Worm (Caenorhabditis elegans): Measurements from ENCODE around the gene Y43B11AR.3.

Y43B11AR.3 gene

ce11 chrIV:7043430-7043829, 40.1 kb downstream of the Y43B11AR.3 start:
- TF ChIP-seq nhr-76 (tag; optimal IDR thresholded peaks at IDR 0.05) (no peak), pha-4 (tag; optimal IDR thresholded peaks at IDR 0.05) (no peak), lsy-12 (tag; optimal IDR thresholded peaks at IDR 0.05) (no peak), zag-1 (tag; optimal IDR thresholded peaks at IDR 0.05) (no peak), nhr-28 (tag; optimal IDR thresholded peaks at IDR 0.05) (no peak), elt-1 (tag; optimal IDR thresholded peaks at IDR 0.05) (no peak), daf-12 (tag; optimal IDR thresholded peaks at IDR 0.05) (no peak)

- TF ChIP-seq unc-39 (tag; optimal IDR thresholded peaks at IDR 0.05) (no peak), lsy-12 (tag; optimal IDR thresholded peaks at IDR 0.05) (peak; percentile 68), mml-1 (tag; optimal IDR thresholded peaks at IDR 0.05) (no peak), nhr-25 (tag; optimal IDR thresholded peaks at IDR 0.05) (peak; percentile 80), tbx-2 (tag; optimal IDR thresholded peaks at IDR 0.05) (peak; percentile 30), nhr-43 (tag; optimal IDR thresholded peaks at IDR 0.05; ENCODE audit: poor library complexity, severe bottlenecking) (peak; percentile 79), ceh-82 (tag; optimal IDR thresholded peaks at IDR 0.05) (peak; percentile 30), R02D3.7 (tag; optimal IDR thresholded peaks at IDR 0.05) (peak; percentile 58), ZK546.5 (tag; optimal IDR thresholded peaks at IDR 0.05) (no peak), mdl-1 (tag; optimal IDR thresholded peaks at IDR 0.05) (no peak), egl-27 (tag; optimal IDR thresholded peaks at IDR 0.05) (no peak), nhr-237 (tag; optimal IDR thresholded peaks at IDR 0.05) (no peak), jun-1 (tag; optimal IDR thresholded peaks at IDR 0.05) (peak; percentile 27), nhr-76 (tag; optimal IDR thresholded peaks at IDR 0.05) (no peak), elt-3 (tag; optimal IDR thresholded peaks at IDR 0.05) (no peak), unc-62 (GFP tag; optimal IDR thresholded peaks at IDR 0.05) (no peak), hmg-11 (tag; optimal IDR thresholded peaks at IDR 0.05) (peak; percentile 91), fkh-10 (GFP tag; optimal IDR thresholded peaks at IDR 0.05) (peak; percentile 38), snpc-4 (tag; optimal IDR thresholded peaks at IDR 0.05) (peak; percentile 83), ceh-28 (tag; optimal IDR thresholded peaks at IDR 0.05) (peak; percentile 39), pha-4 (tag; optimal IDR thresholded peaks at IDR 0.05) (peak; percentile 93), eor-1 (tag; optimal IDR thresholded peaks at IDR 0.05) (no peak), lin-15B (tag; optimal IDR thresholded peaks at IDR 0.05) (peak; percentile 89), nfya-1 (tag; optimal IDR thresholded peaks at IDR 0.05; ENCODE audit: insufficient read depth) (peak; percentile 88), aly-2 (tag; optimal IDR thresholded peaks at IDR 0.05) (no peak), ama-1 (optimal IDR thresholded peaks at IDR 0.05) (no peak), pqm-1 (tag; optimal IDR thresholded peaks at IDR 0.05) (peak; percentile 36), elt-2 (tag; optimal IDR thresholded peaks at IDR 0.05) (peak; percentile 47), nhr-23 (tag; optimal IDR thresholded peaks at IDR 0.05) (peak; percentile 85), lin-39 (tag; optimal IDR thresholded peaks at IDR 0.05) (peak; percentile 32), ceh-16 (tag; optimal IDR thresholded peaks at IDR 0.05) (no peak), egl-5 (tag; optimal IDR thresholded peaks at IDR 0.05) (peak; percentile 79), daf-12 (tag; optimal IDR thresholded peaks at IDR 0.05) (no peak), skn-1 (tag; optimal IDR thresholded peaks at IDR 0.05) (peak; percentile 87), ztf-11 (tag; optimal IDR thresholded peaks at IDR 0.05) (no peak), nhr-12 (tag; optimal IDR thresholded peaks at IDR 0.05) (no peak)
These were observed 43.8 kb downstream of the Y43B11AR.3 start, which contains the start of the genes cogc-2 and klp-18 for ce11 chrIV:7039476-7040261. Gene cogc-2 (minus strand): TSS chrIV:7039580. Gene klp-18 (plus strand): TSS chrIV:7040211.

- no peak for TF ChIP-seq nfya-1 (tag; optimal IDR thresholded peaks at IDR 0.05; ENCODE audit: insufficient read depth)
- no peak for TF ChIP-seq tbx-2 (tag; optimal IDR thresholded peaks at IDR 0.05)
- no peak for TF ChIP-seq ceh-28 (tag; optimal IDR thresholded peaks at IDR 0.05)
- no peak for TF ChIP-seq pqm-1 (tag; optimal IDR thresholded peaks at IDR 0.05)
- TF ChIP-seq aly-2 (tag; optimal IDR thresholded peaks at IDR 0.05) = no peak
- no peak for TF ChIP-seq ceh-82 (tag; optimal IDR thresholded peaks at IDR 0.05)
- TF ChIP-seq ztf-4 (tag; optimal IDR thresholded peaks at IDR 0.05) = no peak
- TF ChIP-seq nhr-43 (tag; optimal IDR thresholded peaks at IDR 0.05; ENCODE audit: poor library complexity, severe bottlenecking) = no peak
- TF ChIP-seq fkh-2 (tag; optimal IDR thresholded peaks at IDR 0.05) = no peak
- TF ChIP-seq elt-2 (tag; optimal IDR thresholded peaks at IDR 0.05) = no peak
- no peak for TF ChIP-seq jun-1 (tag; optimal IDR thresholded peaks at IDR 0.05)
- TF ChIP-seq pha-4 (tag; optimal IDR thresholded peaks at IDR 0.05) = no peak
- no peak for TF ChIP-seq elt-3 (tag; optimal IDR thresholded peaks at IDR 0.05)
- no peak for TF ChIP-seq ztf-11 (tag; optimal IDR thresholded peaks at IDR 0.05)
- no peak for TF ChIP-seq zag-1 (tag; optimal IDR thresholded peaks at IDR 0.05)
- no peak for TF ChIP-seq ZK546.5 (tag; optimal IDR thresholded peaks at IDR 0.05)
- TF ChIP-seq nhr-28 (tag; optimal IDR thresholded peaks at IDR 0.05) = no peak
- TF ChIP-seq R02D3.7 (tag; optimal IDR thresholded peaks at IDR 0.05) = no peak
- no peak for TF ChIP-seq nhr-77 (tag; optimal IDR thresholded peaks at IDR 0.05)
These were observed 46.7 kb downstream of the Y43B11AR.3 start, which contains the start of gene ufl-1 for ce11 chrIV:7036790-7037189. Gene ufl-1 (minus strand): TSS chrIV:7036859.

Measured in whole organism, L3 larva.